Fruit fly (Drosophila melanogaster) whole organism, embryonic: ENCODE results near the gene CG44362.
A peak's percentile ranks its signal among the peaks of the same experiment; 100 is the strongest.

Experiments used
- Asciz ChIP-seq: fragments of 200-800 bp; sonication (Bioruptor generic); optimal IDR thresholded peaks from 2 replicates; lab custom pipeline; 2017; ENCODE audit warnings: missing biosample characterization, mild to moderate bottlenecking, missing genetic modification characterization, missing genetic modification reagents
- Blimp-1 ChIP-seq: fragments of 200-800 bp; sonication (Bioruptor generic); optimal IDR thresholded peaks from 3 replicates; lab custom pipeline; 2018; ENCODE audit warnings: missing biosample characterization, missing genetic modification characterization, mild to moderate bottlenecking, moderate library complexity, missing genetic modification reagents
- CG10979 ChIP-seq: fragments of 200-800 bp; sonication (Bioruptor generic); optimal IDR thresholded peaks from 2 replicates; lab custom pipeline; 2018; ENCODE audit warnings: missing biosample characterization, mild to moderate bottlenecking, missing genetic modification characterization, moderate library complexity
- CG11504 ChIP-seq: fragments of 200-800 bp; sonication (Bioruptor generic); optimal IDR thresholded peaks from 3 replicates; lab custom pipeline; 2019; ENCODE audit warnings: missing biosample characterization, mild to moderate bottlenecking, missing genetic modification characterization, moderate library complexity
- CG1233 ChIP-seq: fragments of 200-800 bp; sonication (Bioruptor generic); optimal IDR thresholded peaks from 4 replicates; lab custom pipeline; 2018; ENCODE audit warnings: missing biosample characterization, mild to moderate bottlenecking, missing genetic modification characterization
- CG13624 ChIP-seq: fragments of 200-800 bp; sonication (Bioruptor generic); optimal IDR thresholded peaks from 2 replicates; lab custom pipeline; 2016; ENCODE audit warnings: missing biosample characterization, missing genetic modification characterization
- CG14965 ChIP-seq: fragments of 200-800 bp; sonication (Bioruptor generic); optimal IDR thresholded peaks from 2 replicates; lab custom pipeline; 2016; ENCODE audit warnings: missing biosample characterization, missing genetic modification characterization, borderline replicate concordance
- CG15011 ChIP-seq: fragments of 200-800 bp; sonication (Bioruptor generic); optimal IDR thresholded peaks from 3 replicates; lab custom pipeline; 2018; ENCODE audit warnings: missing biosample characterization, mild to moderate bottlenecking, missing genetic modification characterization
- CG15073 ChIP-seq: fragments of 200-800 bp; sonication (Bioruptor generic); optimal IDR thresholded peaks from 2 replicates; lab custom pipeline; 2016; ENCODE audit warnings: missing biosample characterization, missing genetic modification characterization
- CG15269 ChIP-seq: fragments of 200-800 bp; sonication (Bioruptor generic); optimal IDR thresholded peaks from 2 replicates; lab custom pipeline; 2018; ENCODE audit warnings: missing biosample characterization, mild to moderate bottlenecking, missing genetic modification characterization, moderate library complexity
- CG18262 ChIP-seq: fragments of 200-800 bp; optimal IDR thresholded peaks from 3 replicates; lab custom pipeline; 2019; ENCODE audit warnings: missing biosample characterization, mild to moderate bottlenecking, missing genetic modification characterization, moderate library complexity
- CG2678 ChIP-seq: fragments of 200-800 bp; sonication (Bioruptor generic); optimal IDR thresholded peaks from 3 replicates; lab custom pipeline; 2019; ENCODE audit warnings: missing biosample characterization, mild to moderate bottlenecking, missing genetic modification characterization, moderate library complexity
- CG2712 ChIP-seq: fragments of 200-800 bp; optimal IDR thresholded peaks from 3 replicates; lab custom pipeline; 2019; ENCODE audit warnings: missing biosample characterization, mild to moderate bottlenecking, missing genetic modification characterization, moderate library complexity
- CG2875 ChIP-seq: fragments of 200-800 bp; sonication (Bioruptor generic); optimal IDR thresholded peaks from 2 replicates; lab custom pipeline; 2017; ENCODE audit warnings: missing biosample characterization, mild to moderate bottlenecking, missing genetic modification characterization, missing genetic modification reagents
- CG30403 ChIP-seq: fragments of 200-800 bp; sonication (Bioruptor generic); optimal IDR thresholded peaks from 3 replicates; lab custom pipeline; 2016; ENCODE audit warnings: missing biosample characterization, missing genetic modification characterization
- CG31441 ChIP-seq: fragments of 200-800 bp; sonication (Bioruptor generic); IDR thresholded peaks from 2 replicates; pipeline ENCODE4 v1.3.6; 2022; ENCODE audit warnings: missing biosample characterization, missing genetic modification characterization
- CG34224 ChIP-seq: fragments of 200-800 bp; sonication (Bioruptor generic); IDR thresholded peaks from 3 replicates; pipeline ENCODE4 v1.3.6; 2022; ENCODE audit warnings: missing biosample characterization, missing genetic modification characterization; ENCODE audit not compliant: partially characterized antibody
- CG43689 ChIP-seq: fragments of 200-800 bp; sonication (Bioruptor generic); IDR thresholded peaks from 2 replicates; pipeline ENCODE4 v1.3.6; 2022; ENCODE audit warnings: missing biosample characterization, missing genetic modification characterization
- CG7556 ChIP-seq: fragments of 200-800 bp; sonication (Bioruptor generic); optimal IDR thresholded peaks from 2 replicates; lab custom pipeline; 2017; ENCODE audit warnings: missing biosample characterization, mild to moderate bottlenecking, missing genetic modification characterization
- CG7839 ChIP-seq: fragments of 200-800 bp; sonication (Bioruptor generic); optimal IDR thresholded peaks from 3 replicates; lab custom pipeline; 2018; ENCODE audit warnings: missing biosample characterization, mild to moderate bottlenecking, missing genetic modification characterization, moderate library complexity
- CG8388 ChIP-seq: fragments of 200-800 bp; sonication (Bioruptor generic); optimal IDR thresholded peaks from 2 replicates; lab custom pipeline; 2019; ENCODE audit warnings: missing biosample characterization, mild to moderate bottlenecking, missing genetic modification characterization, moderate library complexity
- CG9215 ChIP-seq: fragments of 200-800 bp; sonication (Bioruptor generic); IDR thresholded peaks from 2 replicates; pipeline ENCODE4 v1.3.6; 2022; ENCODE audit warnings: missing biosample characterization, missing genetic modification characterization
- CG9727 ChIP-seq: fragments of 200-800 bp; sonication (Bioruptor generic); optimal IDR thresholded peaks from 3 replicates; lab custom pipeline; 2017; ENCODE audit warnings: missing biosample characterization, mild to moderate bottlenecking, missing genetic modification characterization
- D19B ChIP-seq: fragments of 200-800 bp; sonication (Bioruptor generic); optimal IDR thresholded peaks from 2 replicates; lab custom pipeline; 2017; ENCODE audit warnings: missing biosample characterization, mild to moderate bottlenecking, missing genetic modification characterization
- Hr51 ChIP-seq, 2 experiments: fragments of 200-800 bp; sonication (Bioruptor generic); optimal IDR thresholded peaks; 2 replicates in 1 of 2; 3 replicates in 1 of 2; lab custom pipeline; 2016 to 2018; ENCODE audit warnings: missing biosample characterization in 2 of 2, missing genetic modification characterization in 2 of 2, mild to moderate bottlenecking in 1 of 2, moderate library complexity in 1 of 2
- NC2α ChIP-seq: fragments of 200-800 bp; sonication (Bioruptor generic); optimal IDR thresholded peaks from 2 replicates; lab custom pipeline; 2016; ENCODE audit warnings: missing biosample characterization, missing genetic modification characterization
- Pdp1 ChIP-seq, 2 experiments: fragments of 200-800 bp; sonication (Bioruptor generic); optimal IDR thresholded peaks; 3 replicates each; lab custom pipeline; 2016; ENCODE audit warnings: missing biosample characterization in 2 of 2, missing genetic modification characterization in 2 of 2, mild to moderate bottlenecking in 1 of 2, moderate library complexity in 1 of 2
- Ptx1 ChIP-seq: fragments of 200-800 bp; sonication (Bioruptor generic); IDR thresholded peaks from 2 replicates; pipeline ENCODE4 v1.3.6; 2022; ENCODE audit warnings: missing biosample characterization, missing genetic modification characterization
- Xbp1 ChIP-seq: fragments of 200-800 bp; sonication (Bioruptor generic); optimal IDR thresholded peaks from 3 replicates; lab custom pipeline; 2016; ENCODE audit warnings: missing biosample characterization, mild to moderate bottlenecking, missing genetic modification characterization
- Xrp1 ChIP-seq: fragments of 200-800 bp; sonication (Bioruptor generic); IDR thresholded peaks from 2 replicates; pipeline ENCODE4 v1.3.6; 2022; ENCODE audit warnings: missing biosample characterization, missing genetic modification characterization
- cas ChIP-seq: fragments of 200-800 bp; sonication (Bioruptor generic); IDR thresholded peaks from 2 replicates; pipeline ENCODE4 v1.3.6; 2022; ENCODE audit warnings: missing biosample characterization, missing genetic modification characterization
- chm ChIP-seq: fragments of 200-800 bp; sonication (Bioruptor generic); IDR thresholded peaks from 2 replicates; pipeline ENCODE4 v1.3.6; 2022; ENCODE audit warnings: missing biosample characterization, missing genetic modification characterization
- dmrt99B ChIP-seq: fragments of 200-800 bp; sonication (Bioruptor generic); optimal IDR thresholded peaks from 2 replicates; lab custom pipeline; 2018; ENCODE audit warnings: missing biosample characterization, mild to moderate bottlenecking, missing genetic modification characterization, moderate library complexity
- ewg ChIP-seq: fragments of 200-800 bp; sonication (Bioruptor generic); optimal IDR thresholded peaks from 3 replicates; lab custom pipeline; 2017; ENCODE audit warnings: mild to moderate bottlenecking, missing biosample characterization, missing genetic modification reagents, missing genetic modification characterization
- eyg ChIP-seq: fragments of 200-800 bp; sonication (Bioruptor generic); optimal IDR thresholded peaks from 3 replicates; lab custom pipeline; 2016; ENCODE audit warnings: missing biosample characterization, missing genetic modification characterization
- gem ChIP-seq: fragments of 200-800 bp; sonication (Bioruptor generic); optimal IDR thresholded peaks from 2 replicates; lab custom pipeline; 2019; ENCODE audit warnings: missing biosample characterization, mild to moderate bottlenecking, missing genetic modification characterization, moderate library complexity
- grau ChIP-seq: fragments of 200-800 bp; optimal IDR thresholded peaks from 3 replicates; lab custom pipeline; 2019; ENCODE audit warnings: missing biosample characterization, mild to moderate bottlenecking, missing genetic modification characterization, moderate library complexity
- hkb ChIP-seq, 2 experiments: fragments of 200-800 bp in 1 of 2; fragments of >200 bp in 1 of 2; sonication (Bioruptor generic) in 1 of 2; IDR thresholded peaks in 1 of 2; optimal IDR thresholded peaks in 1 of 2; 2 replicates each; pipeline versions ENCODE4 v1.3.6 to Lab custom; 2017 to 2022; ENCODE audit warnings: missing biosample characterization in 1 of 2, missing genetic modification characterization in 1 of 2
- kay ChIP-seq: fragments of 200-800 bp; sonication (Bioruptor generic); optimal IDR thresholded peaks from 2 replicates; lab custom pipeline; 2016; ENCODE audit warnings: missing biosample characterization, missing genetic modification characterization
- kni ChIP-seq: fragments of 200-800 bp; sonication (Bioruptor generic); optimal IDR thresholded peaks from 3 replicates; lab custom pipeline; 2017; ENCODE audit warnings: mild to moderate bottlenecking, missing biosample characterization, missing genetic modification reagents, missing genetic modification characterization
- lbe ChIP-seq: fragments of 200-800 bp; sonication (Bioruptor generic); optimal IDR thresholded peaks from 2 replicates; lab custom pipeline; 2016; ENCODE audit warnings: missing biosample characterization, mild to moderate bottlenecking, missing genetic modification characterization
- nmo ChIP-seq: fragments of 200-800 bp; sonication (Bioruptor generic); optimal IDR thresholded peaks from 2 replicates; lab custom pipeline; 2018; ENCODE audit warnings: missing biosample characterization, mild to moderate bottlenecking, missing genetic modification characterization, moderate library complexity
- pros ChIP-seq: fragments of 200-800 bp; sonication (Bioruptor generic); optimal IDR thresholded peaks from 3 replicates; lab custom pipeline; 2019; ENCODE audit warnings: missing biosample characterization, mild to moderate bottlenecking, missing genetic modification characterization, moderate library complexity
- row ChIP-seq: fragments of 200-800 bp; sonication (Bioruptor generic); IDR thresholded peaks from 3 replicates; pipeline ENCODE4 v1.3.6; 2022; ENCODE audit warnings: missing biosample characterization, missing genetic modification characterization
- sisA ChIP-seq: fragments of 200-800 bp; sonication (Bioruptor generic); IDR thresholded peaks from 2 replicates; pipeline ENCODE4 v1.3.6; 2022; ENCODE audit warnings: missing biosample characterization, missing genetic modification characterization
- slbo ChIP-seq: fragments of 200-800 bp; sonication (Bioruptor generic); IDR thresholded peaks from 2 replicates; pipeline ENCODE4 v1.3.6; 2022; ENCODE audit warnings: missing biosample characterization, missing genetic modification characterization
- sqz ChIP-seq: fragments of 200-800 bp; sonication (Bioruptor generic); optimal IDR thresholded peaks from 3 replicates; lab custom pipeline; 2018; ENCODE audit warnings: missing biosample characterization, mild to moderate bottlenecking, missing genetic modification characterization
- trem ChIP-seq: fragments of 200-800 bp; optimal IDR thresholded peaks from 3 replicates; lab custom pipeline; 2019; ENCODE audit warnings: missing biosample characterization, mild to moderate bottlenecking, missing genetic modification characterization, moderate library complexity

The CG44362 gene

dm6 chr3L:11400673-11401186 lies 3.4 kb downstream of the CG44362 start:
- peak; percentile 9 for TF ChIP-seq CG2712 (tag; lab: Kevin White, UChicago)
- peak in 1 of 2 experiments; percentile 22 for TF ChIP-seq Hr51 (GFP tag; optimal IDR thresholded peaks at IDR 0.05; lab: Kevin White, UChicago)
- TF ChIP-seq CG18262 (tag; lab: Kevin White, UChicago): peak; percentile 18
- TF ChIP-seq CG1233 (GFP tag; lab: Kevin White, UChicago): no peak
- no peak for TF ChIP-seq trem
- peak; percentile 2 for TF ChIP-seq Asciz (GFP tag; lab: Kevin White, UChicago)
- TF ChIP-seq CG7556: peak; percentile 4
- TF ChIP-seq eyg: no peak
- peak; percentile 54 for TF ChIP-seq CG13624 (GFP tag; lab: Kevin White, UChicago)
- peak; percentile 3 for TF ChIP-seq kni (GFP tag; lab: Kevin White, UChicago)
- TF ChIP-seq sqz (GFP tag; lab: Kevin White, UChicago): peak; percentile 91
- peak; percentile 63 for TF ChIP-seq CG2678 (tag; lab: Kevin White, UChicago)
- TF ChIP-seq Ptx1: peak; percentile 44
- peak; percentile 72; the same call in 2 of the 3 replicates for TF ChIP-seq row (GFP tag; lab: Robert Waterston, UW)
- TF ChIP-seq CG2875 (GFP tag; lab: Kevin White, UChicago): no peak
- TF ChIP-seq nmo (GFP tag; lab: Kevin White, UChicago): peak; percentile 51
- TF ChIP-seq NC2α (GFP tag; lab: Kevin White, UChicago): no peak
- TF ChIP-seq CG7839 (tag; lab: Kevin White, UChicago): peak; percentile 54
- peak; percentile 15 for TF ChIP-seq CG8388 (GFP tag; lab: Kevin White, UChicago)
- peak; percentile 20; the same call in 1 of the 2 replicates for TF ChIP-seq chm (GFP tag; lab: Robert Waterston, UW)
- no peak for TF ChIP-seq Xbp1 (GFP tag; lab: Kevin White, UChicago)
- TF ChIP-seq CG15269: no peak
- TF ChIP-seq CG15011: peak; percentile 48
- no peak for TF ChIP-seq CG34224
- TF ChIP-seq CG9727: peak; percentile 1
- 0 out of 2 replicates have a peak, but pooled peaks have one; percentile 12 for TF ChIP-seq CG31441 (GFP tag; lab: Robert Waterston, UW)
- peak; percentile 15 for TF ChIP-seq kay (GFP tag; lab: Kevin White, UChicago)
- peak; percentile 47; the same call in 1 of the 2 replicates for TF ChIP-seq Xrp1 (GFP tag; lab: Robert Waterston, UW)
- TF ChIP-seq grau (tag; lab: Kevin White, UChicago): peak; percentile 73
- TF ChIP-seq CG11504 (tag; lab: Kevin White, UChicago): peak; percentile 35
- TF ChIP-seq sisA: peak; percentile 20; the same call in 1 of the 2 replicates
- TF ChIP-seq Pdp1 (GFP tag; optimal IDR thresholded peaks at IDR 0.05; lab: Kevin White, UChicago): peak in 1 of 2 experiments; percentile 48
- peak; percentile 45 for TF ChIP-seq slbo (GFP tag; lab: Robert Waterston, UW)
- TF ChIP-seq D19B (GFP tag; lab: Kevin White, UChicago): peak; percentile 84
- peak; percentile 55 for TF ChIP-seq dmrt99B (tag; lab: Kevin White, UChicago)
- TF ChIP-seq CG10979 (tag; lab: Kevin White, UChicago): peak; percentile 31
- peak; percentile 27 for TF ChIP-seq Blimp-1 (GFP tag; lab: Kevin White, UChicago)
- TF ChIP-seq ewg: peak; percentile 25
- peak; percentile 42 for TF ChIP-seq gem (tag; lab: Kevin White, UChicago)
- no peak for TF ChIP-seq CG15073 (GFP tag; lab: Kevin White, UChicago)
- no peak for TF ChIP-seq CG43689
- TF ChIP-seq CG9215 (GFP tag; lab: Robert Waterston, UW): 0 out of 2 replicates have a peak, but pooled peaks have one; percentile 4
- TF ChIP-seq cas (GFP tag; lab: Robert Waterston, UW): 0 out of 2 replicates have a peak, but pooled peaks have one; percentile 26
- no peak for TF ChIP-seq CG14965 (GFP tag; lab: Kevin White, UChicago)
- TF ChIP-seq CG30403: peak; percentile 36
- no peak for TF ChIP-seq lbe
- peak; percentile 98 for TF ChIP-seq pros (GFP tag; lab: Kevin White, UChicago)
- TF ChIP-seq hkb (optimal IDR thresholded peaks at IDR 0.05; lab: Kevin White, UChicago): no peak
- TF ChIP-seq hkb (GFP tag; IDR thresholded peaks at IDR 0.05; lab: Robert Waterston, UW): peak; percentile 53; the same call in 1 of the 2 replicates
